Worm (Caenorhabditis elegans) whole organism, early embryonic: ENCODE measurements around the gene ZC53.1.

Experiments used
- B0310.2 ChIP-seq: sonication (generic microtip); optimal IDR thresholded peaks from 2 replicates; lab custom pipeline; 2016; ENCODE audit warnings: mild to moderate bottlenecking, missing genetic modification characterization, missing compliant biosample characterization
- F13C5.2 ChIP-seq: sonication (generic microtip); optimal IDR thresholded peaks from 2 replicates; lab custom pipeline; 2017; ENCODE audit warnings: mild to moderate bottlenecking, missing genetic modification characterization, inconsistent platforms, missing compliant biosample characterization
- aly-1 ChIP-seq: sonication (generic microtip); optimal IDR thresholded peaks from 2 replicates; lab custom pipeline; 2016; ENCODE audit warnings: missing genetic modification characterization, missing compliant biosample characterization
- ama-1 ChIP-seq: fragments of 150-350 bp; optimal IDR thresholded peaks from 2 replicates; lab custom pipeline; 2014
- ceh-13 ChIP-seq: fragments of 200-800 bp; sonication (Bioruptor generic); optimal IDR thresholded peaks from 2 replicates; lab custom pipeline; 2018; ENCODE audit warnings: mild to moderate bottlenecking, missing genetic modification characterization, missing compliant biosample characterization
- flt-1 ChIP-seq: fragments of 200-800 bp; sonication (Bioruptor generic); IDR thresholded peaks from 2 replicates; pipeline ENCODE4 v1.3.6; 2022; ENCODE audit warnings: missing genetic modification characterization, missing compliant biosample characterization
- hmbx-1 ChIP-seq: sonication (generic microtip); optimal IDR thresholded peaks from 2 replicates; lab custom pipeline; 2016; ENCODE audit warnings: mild to moderate bottlenecking, missing genetic modification characterization, missing compliant biosample characterization
- hmg-4 ChIP-seq: fragments of 200-800 bp; sonication (Bioruptor generic); optimal IDR thresholded peaks from 2 replicates; lab custom pipeline; 2018; ENCODE audit warnings: mild to moderate bottlenecking, missing genetic modification characterization, missing compliant biosample characterization
- hnd-1 ChIP-seq: sonication (generic microtip); optimal IDR thresholded peaks from 2 replicates; lab custom pipeline; 2016; ENCODE audit warnings: missing genetic modification characterization, missing compliant biosample characterization
- scrt-1 ChIP-seq: fragments of 200-800 bp; sonication (Bioruptor generic); IDR thresholded peaks from 2 replicates; pipeline ENCODE4 v1.3.6; 2022; ENCODE audit warnings: missing genetic modification characterization, missing compliant biosample characterization
- sea-1 ChIP-seq: fragments of 200-800 bp; sonication (Bioruptor generic); conservative IDR thresholded peaks from 2 replicates; pipeline ENCODE4 v1.3.6; 2022; ENCODE audit warnings: missing genetic modification characterization, missing compliant biosample characterization
- tbx-11 ChIP-seq: fragments of 200-800 bp; sonication (Bioruptor generic); IDR thresholded peaks from 2 replicates; pipeline ENCODE4 v1.3.6; 2022; ENCODE audit warnings: missing genetic modification characterization, missing compliant biosample characterization
- tbx-37 ChIP-seq: fragments of 200-800 bp; sonication (Bioruptor generic); conservative IDR thresholded peaks from 2 replicates; pipeline ENCODE4 v1.3.6; 2022; ENCODE audit warnings: missing genetic modification reagents, missing genetic modification characterization, missing compliant biosample characterization
- tra-4 ChIP-seq: sonication (generic microtip); optimal IDR thresholded peaks from 2 replicates; lab custom pipeline; 2017; ENCODE audit warnings: missing genetic modification characterization, missing compliant biosample characterization

DNA sequence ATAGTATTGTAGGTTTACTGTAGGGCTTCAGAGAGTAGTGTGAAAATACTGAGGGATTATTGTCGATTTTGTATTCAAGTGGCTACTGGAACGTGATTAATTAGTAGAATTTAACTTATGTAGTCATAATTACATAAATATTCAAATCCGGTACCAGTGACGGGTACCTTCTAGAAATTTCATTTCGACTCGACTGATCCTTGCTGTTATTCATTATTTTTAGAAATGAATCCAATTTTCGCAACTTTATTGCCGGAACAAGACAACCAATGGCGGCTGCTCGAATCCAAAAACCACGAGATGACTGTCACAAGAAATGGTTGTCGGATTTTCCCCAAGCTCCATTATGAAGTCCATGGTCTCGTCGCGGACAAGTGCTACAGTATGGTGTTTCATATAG is 48.2 kb downstream of the ZC53.1 start, which contains the start of gene tbx-41:
- TF ChIP-seq hnd-1 (tag; lab: Kevin White, UChicago) (no peak), ama-1 (lab: Kevin White, UChicago) (no peak), tra-4 (no peak), aly-1 (tag; lab: Kevin White, UChicago) (no peak), B0310.2 (tag; lab: Kevin White, UChicago) (no peak), flt-1 (GFP tag; lab: Robert Waterston, UW) (no peak), hmbx-1 (tag; lab: Kevin White, UChicago) (no peak), ceh-13 (GFP tag; lab: Kevin White, UChicago) (no peak), tbx-37 (GFP tag; lab: Robert Waterston, UW) (no peak), tbx-11 (no peak), F13C5.2 (tag; lab: Kevin White, UChicago) (no peak), sea-1 (no peak), hmg-4 (GFP tag; lab: Kevin White, UChicago) (no peak), scrt-1 (GFP tag; lab: Robert Waterston, UW) (no peak)
